Fruit fly (Drosophila melanogaster) whole organism, wandering third instar larva: Measurements from ENCODE around the gene CG1636.

Experiments used
- CG9705 ChIP-seq: fragments of 200-800 bp; sonication (Bioruptor generic); optimal IDR thresholded peaks from 2 replicates; lab custom pipeline; 2018; ENCODE audit warnings: missing biosample characterization, mild to moderate bottlenecking, missing genetic modification characterization
- Dfd ChIP-seq: fragments of >200 bp; optimal IDR thresholded peaks from 2 replicates; lab custom pipeline; 2017; ENCODE audit warnings: missing biosample characterization, missing genetic modification characterization
- Dif ChIP-seq: fragments of 200-275, 200-300 bp; sonication (Bioruptor generic); optimal IDR thresholded peaks from 2 replicates; lab custom pipeline; 2018; ENCODE audit warnings: missing biosample characterization, missing genetic modification characterization; ENCODE audit not compliant: partially characterized antibody
- HLH106 ChIP-seq: fragments of 200-800 bp; optimal IDR thresholded peaks from 3 replicates; lab custom pipeline; 2019; ENCODE audit warnings: missing biosample characterization, mild to moderate bottlenecking, missing genetic modification characterization, moderate library complexity
- Hnf4 ChIP-seq: fragments of 200-800 bp; sonication (Bioruptor generic); optimal IDR thresholded peaks from 2 replicates; lab custom pipeline; 2016; ENCODE audit warnings: missing biosample characterization, mild to moderate bottlenecking, missing genetic modification characterization
- Hr78 ChIP-seq: fragments of >200 bp; optimal IDR thresholded peaks from 2 replicates; lab custom pipeline; 2017; ENCODE audit warnings: missing biosample characterization, missing genetic modification characterization
- Jra ChIP-seq: sonication (Bioruptor generic); optimal IDR thresholded peaks from 2 replicates; lab custom pipeline; 2016; ENCODE audit warnings: missing biosample characterization, missing genetic modification characterization
- Mio ChIP-seq: sonication (Bioruptor generic); optimal IDR thresholded peaks from 2 replicates; lab custom pipeline; 2016; ENCODE audit warnings: missing biosample characterization, missing genetic modification characterization
- Myc ChIP-seq: fragments of >200 bp; optimal IDR thresholded peaks from 2 replicates; lab custom pipeline; 2017
- OdsH ChIP-seq: fragments of 200-800 bp; sonication (Bioruptor generic); optimal IDR thresholded peaks from 2 replicates; lab custom pipeline; 2016; ENCODE audit warnings: missing biosample characterization, mild to moderate bottlenecking, missing genetic modification characterization
- Sp1 ChIP-seq: fragments of 200-800 bp; sonication (Bioruptor generic); optimal IDR thresholded peaks from 3 replicates; lab custom pipeline; 2019; ENCODE audit warnings: missing biosample characterization, mild to moderate bottlenecking, missing genetic modification characterization, moderate library complexity
- Vsx2 ChIP-seq: fragments of 200-300, 225-300 bp; sonication (Bioruptor generic); optimal IDR thresholded peaks from 2 replicates; lab custom pipeline; 2018; ENCODE audit warnings: missing biosample characterization, missing genetic modification characterization; ENCODE audit not compliant: partially characterized antibody
- br ChIP-seq: fragments of 200-800 bp; sonication (Bioruptor generic); optimal IDR thresholded peaks from 2 replicates; lab custom pipeline; 2016; ENCODE audit warnings: missing biosample characterization, missing genetic modification characterization
- brk ChIP-seq: fragments of 200-800 bp; sonication (Bioruptor generic); optimal IDR thresholded peaks from 2 replicates; lab custom pipeline; 2016; ENCODE audit warnings: missing biosample characterization, mild to moderate bottlenecking, missing genetic modification characterization
- dmrt93B ChIP-seq: fragments of 200-800 bp; sonication (Bioruptor generic); optimal IDR thresholded peaks from 2 replicates; lab custom pipeline; 2018; ENCODE audit warnings: missing biosample characterization, mild to moderate bottlenecking, missing genetic modification characterization
- dsf ChIP-seq: sonication (Bioruptor generic); optimal IDR thresholded peaks from 2 replicates; lab custom pipeline; 2016; ENCODE audit warnings: missing biosample characterization, missing genetic modification characterization, borderline replicate concordance
- ey ChIP-seq: fragments of 200-800 bp; sonication (Bioruptor generic); optimal IDR thresholded peaks from 2 replicates; lab custom pipeline; 2016; ENCODE audit warnings: missing biosample characterization, missing genetic modification characterization
- foxo ChIP-seq, 2 experiments: fragments of 200-800 bp; sonication (Bioruptor generic); optimal IDR thresholded peaks; 2 replicates in 1 of 2; 3 replicates in 1 of 2; lab custom pipeline; 2016 to 2017; ENCODE audit warnings: missing biosample characterization in 2 of 2, missing genetic modification characterization in 2 of 2
- fru ChIP-seq: fragments of 200-800 bp; sonication (Bioruptor generic); optimal IDR thresholded peaks from 3 replicates; lab custom pipeline; 2016; ENCODE audit warnings: missing biosample characterization, mild to moderate bottlenecking, missing genetic modification characterization
- h ChIP-seq: fragments of 200-800 bp; sonication (Bioruptor generic); optimal IDR thresholded peaks from 3 replicates; lab custom pipeline; 2016; ENCODE audit warnings: missing biosample characterization, mild to moderate bottlenecking, missing genetic modification characterization
- pan ChIP-seq: fragments of >200 bp; optimal IDR thresholded peaks from 2 replicates; lab custom pipeline; 2017
- psq ChIP-seq: fragments of 200-800 bp; sonication (Bioruptor generic); optimal IDR thresholded peaks from 3 replicates; lab custom pipeline; 2017; ENCODE audit warnings: missing biosample characterization, mild to moderate bottlenecking, missing genetic modification characterization, moderate library complexity
- rgr ChIP-seq: fragments of 200-800 bp; sonication (Bioruptor generic); optimal IDR thresholded peaks from 3 replicates; lab custom pipeline; 2016; ENCODE audit warnings: missing biosample characterization, mild to moderate bottlenecking, missing genetic modification characterization
- sv ChIP-seq: fragments of 200-800 bp; sonication (Bioruptor generic); optimal IDR thresholded peaks from 3 replicates; lab custom pipeline; 2016; ENCODE audit warnings: missing biosample characterization, missing genetic modification characterization
- usp ChIP-seq: fragments of >200 bp; optimal IDR thresholded peaks from 2 replicates; lab custom pipeline; 2017; ENCODE audit warnings: missing biosample characterization, missing genetic modification characterization
- woc ChIP-seq: sonication (Bioruptor generic); optimal IDR thresholded peaks from 2 replicates; lab custom pipeline; 2016; ENCODE audit warnings: missing biosample characterization, mild to moderate bottlenecking, missing genetic modification characterization

The CG1636 gene

DNA sequence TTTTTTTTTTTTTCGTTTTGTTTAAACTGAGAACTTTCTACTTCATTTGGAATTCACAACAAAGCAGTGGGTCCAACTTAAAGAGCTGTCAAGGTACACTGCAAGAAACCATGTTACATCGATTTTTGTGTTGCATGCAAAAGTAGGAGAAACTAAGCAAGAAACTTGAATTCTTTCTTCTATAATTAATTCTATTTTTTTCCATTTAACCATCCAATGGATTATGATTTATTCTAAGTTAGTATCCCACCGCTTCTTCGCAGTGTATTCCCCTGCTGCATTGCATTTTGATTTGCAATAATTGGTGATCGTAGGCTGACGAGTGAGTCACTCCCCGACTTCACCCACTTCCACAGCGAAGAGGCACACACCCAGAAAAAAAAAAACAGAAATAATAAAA lies 13.3 kb upstream of the CG1636 start:
- TF ChIP-seq h (GFP tag; lab: Kevin White, UChicago) = peak; percentile 3
- TF ChIP-seq pan (lab: Kevin White, UChicago) = no peak
- TF ChIP-seq Vsx2 (GFP tag; lab: Kevin White, UChicago) = no peak

DNA sequence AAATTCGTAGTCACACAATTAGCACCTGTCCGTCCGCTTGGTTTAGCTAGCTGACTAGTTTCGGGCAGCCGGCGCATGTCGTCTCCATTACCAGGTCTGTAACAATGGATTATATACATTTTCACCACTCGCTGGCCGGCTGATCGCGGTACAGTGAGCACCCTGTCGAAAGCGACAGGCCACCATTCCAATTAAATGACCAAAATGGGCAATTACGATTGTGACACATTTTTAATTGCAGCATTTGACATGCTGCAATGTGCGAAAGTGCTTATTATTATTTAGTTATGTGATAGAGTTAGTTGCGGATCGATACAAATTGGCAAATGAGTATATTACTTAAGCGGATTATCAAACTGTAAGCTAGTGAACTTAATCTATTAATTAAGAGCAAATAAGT lies 10.0 kb upstream of the CG1636 start:
- TF ChIP-seq foxo (GFP tag; optimal IDR thresholded peaks at IDR 0.05; lab: Kevin White, UChicago) = peak in 1 of 2 experiments; percentile 10
- TF ChIP-seq Myc = no peak

DNA sequence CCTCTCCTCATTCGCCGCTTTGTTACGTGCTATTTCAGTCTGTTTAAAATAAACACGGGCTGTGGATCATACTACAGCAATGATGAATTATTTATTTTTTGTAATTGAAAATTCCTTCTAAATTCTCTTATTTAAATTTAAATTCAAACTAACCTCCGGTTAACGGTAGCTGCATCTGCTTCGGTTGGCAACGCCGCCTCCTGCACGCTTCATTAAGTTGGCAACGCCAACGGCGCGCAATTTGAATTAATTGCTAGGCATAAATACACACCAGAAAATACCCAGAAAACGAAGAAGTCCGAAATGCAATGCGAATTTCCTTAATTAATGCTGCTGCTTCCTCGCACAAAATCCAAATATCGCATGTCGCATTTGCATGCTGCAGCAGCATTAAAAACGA lies 8.0 kb upstream of the CG1636 start:
- TF ChIP-seq pan (lab: Kevin White, UChicago) (no peak), Myc (peak; percentile 10)

DNA sequence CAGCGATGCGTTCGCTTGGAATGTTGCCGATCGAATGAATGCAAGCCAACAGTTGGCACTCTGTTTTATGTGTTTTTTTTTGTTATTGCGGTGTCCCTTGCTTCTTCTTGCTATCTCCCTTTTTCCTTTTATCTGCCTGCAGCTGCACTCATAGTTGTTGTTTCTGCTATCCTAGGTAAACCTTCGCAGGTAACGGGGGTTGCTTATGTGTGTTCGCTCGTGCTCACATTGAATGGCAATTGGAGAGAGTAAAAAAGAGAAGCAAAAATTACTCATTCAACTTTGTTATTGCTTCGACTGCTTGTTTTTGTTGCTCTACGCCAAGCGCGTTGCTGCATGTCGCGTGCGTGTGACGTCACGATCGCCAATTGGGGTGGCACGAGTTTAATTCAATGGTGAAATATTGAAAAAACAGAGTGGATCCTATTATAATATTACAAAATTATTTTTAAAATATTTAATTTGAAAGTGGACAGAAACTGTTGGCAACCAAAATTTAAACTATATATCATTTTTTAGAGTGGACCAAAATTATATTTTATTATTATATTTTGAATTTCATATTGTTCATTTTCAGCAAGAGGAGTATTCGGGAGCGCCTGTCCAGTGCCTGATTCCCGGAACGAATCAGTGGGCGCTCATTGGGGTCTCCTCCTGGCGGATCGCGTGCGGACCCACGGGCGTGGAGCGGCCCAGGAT lies 1.7 kb upstream of the CG1636 start, which contains the start of gene Corp:
Corp (minus strand) TSS at position 47 of the 699 bp plus-strand sequence.
- TF ChIP-seq rgr (GFP tag; lab: Kevin White, UChicago) (peak; percentile 41), Mio (no peak), Dif (GFP tag; lab: Kevin White, UChicago) (peak; percentile 2), fru (GFP tag; lab: Kevin White, UChicago) (no peak), usp (GFP tag; lab: Kevin White, UChicago) (no peak), Sp1 (GFP tag; lab: Kevin White, UChicago) (peak; percentile 16), br (GFP tag; lab: Kevin White, UChicago) (no peak), h (GFP tag; lab: Kevin White, UChicago) (peak; percentile 32), Hr78 (GFP tag; lab: Kevin White, UChicago) (no peak), OdsH (no peak), foxo (GFP tag; optimal IDR thresholded peaks at IDR 0.05; lab: Kevin White, UChicago) (peak in 1 of 2 experiments; percentile 8), HLH106 (tag; lab: Kevin White, UChicago) (peak; percentile 51), psq (GFP tag; lab: Kevin White, UChicago) (peak; percentile 19), sv (GFP tag; lab: Kevin White, UChicago) (no peak), Dfd (GFP tag; lab: Kevin White, UChicago) (no peak), Jra (GFP tag; lab: Kevin White, UChicago) (no peak), ey (GFP tag; lab: Kevin White, UChicago) (no peak)

DNA sequence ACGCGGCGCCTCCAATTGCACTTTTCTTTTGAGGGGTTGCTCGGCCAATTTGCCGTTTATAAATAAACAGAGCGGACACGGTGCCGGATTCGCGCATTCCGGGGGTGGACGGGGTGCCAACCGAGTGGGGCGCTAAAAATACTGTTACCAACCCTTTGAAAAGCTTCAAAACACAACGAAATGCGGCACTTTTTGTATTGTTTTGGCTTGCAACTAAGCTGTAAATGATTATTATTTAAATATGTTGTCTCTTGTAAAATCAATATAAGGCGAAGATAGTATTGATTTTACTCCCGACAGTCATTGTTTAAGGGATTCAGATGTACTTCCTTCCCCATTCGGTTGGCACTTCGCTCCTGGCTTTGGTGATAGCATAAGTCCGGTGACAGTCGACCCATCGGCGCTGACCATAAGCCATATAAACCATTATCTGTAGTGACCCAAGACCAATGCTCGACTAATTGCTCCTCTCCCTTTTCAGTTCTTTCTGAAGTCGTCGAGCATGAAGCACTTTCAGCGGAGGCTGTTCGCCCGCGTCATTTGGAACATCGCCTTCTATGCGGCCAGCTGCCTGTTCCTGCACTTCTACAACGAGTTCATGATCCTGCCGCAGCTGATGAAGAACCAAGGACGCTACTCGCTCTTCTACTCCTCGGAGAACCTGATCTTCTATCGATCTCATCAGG lies 730 bp downstream of the CG1636 start, which contains the start of gene CG15343:
CG15343 (minus strand) TSS at position 8 of the 686 bp plus-strand sequence.
- TF ChIP-seq HLH106 (tag; lab: Kevin White, UChicago) = peak; percentile 61
- peak; percentile 13 for TF ChIP-seq CG9705 (GFP tag; lab: Kevin White, UChicago)
- TF ChIP-seq psq (GFP tag; lab: Kevin White, UChicago) = peak; percentile 41
- TF ChIP-seq brk (GFP tag; lab: Kevin White, UChicago) = no peak
- peak; percentile 45 for TF ChIP-seq br (GFP tag; lab: Kevin White, UChicago)
- peak; percentile 57 for TF ChIP-seq h (GFP tag; lab: Kevin White, UChicago)
- peak; percentile 44 for TF ChIP-seq rgr (GFP tag; lab: Kevin White, UChicago)
- peak in 1 of 2 experiments; percentile 57 for TF ChIP-seq foxo (GFP tag; optimal IDR thresholded peaks at IDR 0.05; lab: Kevin White, UChicago)
- TF ChIP-seq Hnf4 = no peak
- peak; percentile 62 for TF ChIP-seq fru (GFP tag; lab: Kevin White, UChicago)
- peak; percentile 17 for TF ChIP-seq Sp1 (GFP tag; lab: Kevin White, UChicago)
- TF ChIP-seq ey (GFP tag; lab: Kevin White, UChicago) = peak; percentile 60
- peak; percentile 46 for TF ChIP-seq dmrt93B (GFP tag; lab: Kevin White, UChicago)
- no peak for TF ChIP-seq woc (GFP tag; lab: Kevin White, UChicago)

DNA sequence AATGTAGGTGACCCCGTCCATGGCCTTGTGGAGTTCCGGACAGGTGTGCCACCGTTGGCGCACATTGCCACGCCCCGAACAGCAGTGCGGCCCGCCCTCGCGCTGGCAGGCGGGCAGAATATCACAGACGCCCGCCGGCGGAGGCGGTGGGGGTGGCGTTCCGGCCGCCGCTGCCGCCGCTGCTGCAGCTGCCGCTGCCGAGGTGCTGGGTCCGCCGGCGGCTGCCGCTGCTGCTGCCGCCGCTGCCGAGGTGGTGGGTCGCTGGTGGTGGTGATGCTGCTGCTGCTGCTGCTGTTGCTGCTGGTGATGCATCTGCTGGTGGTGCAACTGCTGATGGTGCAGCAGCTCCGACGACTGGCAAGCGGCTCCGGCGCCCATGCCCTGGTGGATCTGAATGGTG lies 11.8 kb downstream of the CG1636 start:
- TF ChIP-seq dsf (GFP tag; lab: Kevin White, UChicago) = no peak
- peak; percentile 82 for TF ChIP-seq Dfd (GFP tag; lab: Kevin White, UChicago)
